Worm (Caenorhabditis elegans) whole organism, young adult: ENCODE results near the gene sna-2.

Experiments
- B0019.2 ChIP-seq: fragments of 200-800 bp; sonication (Bioruptor generic); conservative IDR thresholded peaks from 2 replicates; pipeline ENCODE4 v1.3.6; 2022; ENCODE audit warnings: missing genetic modification reagents, missing genetic modification characterization, missing compliant biosample characterization
- B0336.3 ChIP-seq: fragments of 200-800 bp; sonication (Bioruptor generic); IDR thresholded peaks from 2 replicates; pipeline ENCODE4 v1.3.6; 2022; ENCODE audit warnings: missing genetic modification characterization, missing compliant biosample characterization
- F10E7.11 ChIP-seq: sonication (generic microtip); optimal IDR thresholded peaks from 2 replicates; lab custom pipeline; 2017; ENCODE audit warnings: mild to moderate bottlenecking, missing genetic modification characterization, moderate library complexity, missing compliant biosample characterization
- F22D6.2 ChIP-seq: sonication (generic microtip); optimal IDR thresholded peaks from 2 replicates; lab custom pipeline; 2016; ENCODE audit warnings: mild to moderate bottlenecking, missing genetic modification characterization, missing compliant biosample characterization
- F52B5.7 ChIP-seq: sonication (generic microtip); optimal IDR thresholded peaks from 2 replicates; lab custom pipeline; 2016; ENCODE audit warnings: mild to moderate bottlenecking, missing genetic modification characterization, missing compliant biosample characterization
- K12H6.12 ChIP-seq: fragments of 200-800 bp; sonication (Bioruptor generic); optimal IDR thresholded peaks from 2 replicates; lab custom pipeline; 2018; ENCODE audit warnings: mild to moderate bottlenecking, missing genetic modification characterization, missing compliant biosample characterization
- T07F8.4 ChIP-seq: sonication (generic microtip); optimal IDR thresholded peaks from 2 replicates; lab custom pipeline; 2016; ENCODE audit warnings: mild to moderate bottlenecking, missing genetic modification characterization, moderate library complexity, missing compliant biosample characterization
- Y53F4B.3 ChIP-seq: fragments of 200-800 bp; sonication (Bioruptor generic); IDR thresholded peaks from 2 replicates; pipeline ENCODE4 v1.3.6; 2022; ENCODE audit warnings: missing genetic modification reagents, missing genetic modification characterization, missing compliant biosample characterization
- Y53G8AR.9 ChIP-seq: fragments of 200-800 bp; sonication (Bioruptor generic); conservative IDR thresholded peaks from 2 replicates; pipeline ENCODE4 v1.3.6; 2022; ENCODE audit warnings: missing genetic modification reagents, missing genetic modification characterization, missing compliant biosample characterization
- akir-1 ChIP-seq: fragments of 200-800 bp; sonication (Bioruptor generic); optimal IDR thresholded peaks from 2 replicates; lab custom pipeline; 2018; ENCODE audit warnings: mild to moderate bottlenecking, missing genetic modification characterization, moderate library complexity, missing compliant biosample characterization
- ama-1 ChIP-seq, 3 experiments: fragments of 150-350 bp in 1 of 3; sonication (generic microtip) in 2 of 3; optimal IDR thresholded peaks; 2 replicates each; lab custom pipeline; 2014 to 2018; ENCODE audit warnings: missing biosample characterization in 2 of 3, missing genetic modification characterization in 2 of 3, missing genetic modification reagents in 2 of 3
- aptf-2 ChIP-seq: fragments of 200-800 bp; sonication (Bioruptor generic); conservative IDR thresholded peaks from 2 replicates; pipeline ENCODE4 v1.3.6; 2022; ENCODE audit warnings: missing genetic modification reagents, missing genetic modification characterization, missing compliant biosample characterization
- attf-3 ChIP-seq: fragments of 200-800 bp; sonication (Bioruptor generic); conservative IDR thresholded peaks from 2 replicates; pipeline ENCODE4 v1.3.6; 2022; ENCODE audit warnings: missing genetic modification reagents, missing genetic modification characterization, missing compliant biosample characterization
- attf-5 ChIP-seq: fragments of 200-800 bp; sonication (Bioruptor generic); optimal IDR thresholded peaks from 2 replicates; lab custom pipeline; 2018; ENCODE audit warnings: mild to moderate bottlenecking, missing genetic modification characterization, missing compliant biosample characterization
- bed-2 ChIP-seq: fragments of 200-800 bp; sonication (Bioruptor generic); IDR thresholded peaks from 2 replicates; pipeline ENCODE4 v1.3.6; 2022; ENCODE audit warnings: missing genetic modification reagents, missing genetic modification characterization, missing compliant biosample characterization
- cebp-1 ChIP-seq, 2 experiments: fragments of 200-800 bp in 1 of 2; sonication (Bioruptor generic) in 1 of 2; sonication (generic microtip) in 1 of 2; IDR thresholded peaks in 1 of 2; optimal IDR thresholded peaks in 1 of 2; 2 replicates each; pipeline versions ENCODE4 v1.3.6 to Lab custom; 2017 to 2022; ENCODE audit warnings: missing compliant biosample characterization in 2 of 2, missing genetic modification characterization in 2 of 2, mild to moderate bottlenecking in 1 of 2, missing genetic modification reagents in 1 of 2, moderate library complexity in 1 of 2
- cebp-2 ChIP-seq: fragments of 200-800 bp; sonication (Bioruptor generic); IDR thresholded peaks from 2 replicates; pipeline ENCODE4 v1.3.6; 2022; ENCODE audit warnings: missing genetic modification characterization, missing compliant biosample characterization
- ceh-27 ChIP-seq: fragments of 200-800 bp; sonication (Bioruptor generic); optimal IDR thresholded peaks from 2 replicates; lab custom pipeline; 2018; ENCODE audit warnings: mild to moderate bottlenecking, missing genetic modification characterization, moderate library complexity, missing compliant biosample characterization
- ceh-58 ChIP-seq: fragments of 200-800 bp; sonication (Bioruptor generic); IDR thresholded peaks from 2 replicates; pipeline ENCODE4 v1.3.6; 2022; ENCODE audit warnings: missing genetic modification characterization, missing compliant biosample characterization
- chd-7 ChIP-seq: sonication (generic microtip); optimal IDR thresholded peaks from 2 replicates; lab custom pipeline; 2016; ENCODE audit warnings: mild to moderate bottlenecking, missing genetic modification characterization, moderate library complexity, missing compliant biosample characterization
- dpl-1 ChIP-seq: fragments of 150-350 bp; optimal IDR thresholded peaks from 2 replicates; lab custom pipeline; 2014; ENCODE audit warnings: missing biosample characterization, missing genetic modification reagents, missing genetic modification characterization
- egl-44 ChIP-seq: fragments of 200-800 bp; sonication (Bioruptor generic); IDR thresholded peaks from 2 replicates; pipeline ENCODE4 v1.3.6; 2022; ENCODE audit warnings: missing genetic modification reagents, missing genetic modification characterization, missing compliant biosample characterization
- fkh-3 ChIP-seq: sonication (generic microtip); optimal IDR thresholded peaks from 2 replicates; lab custom pipeline; 2016; ENCODE audit warnings: mild to moderate bottlenecking, missing genetic modification characterization, missing compliant biosample characterization
- him-1 ChIP-seq: sonication (generic microtip); optimal IDR thresholded peaks from 2 replicates; lab custom pipeline; 2016; ENCODE audit warnings: missing genotype, missing genetic modification reagents, missing genetic modification characterization, missing compliant biosample characterization
- hrde-1 ChIP-seq: sonication (generic microtip); optimal IDR thresholded peaks from 2 replicates; lab custom pipeline; 2016; ENCODE audit warnings: missing genetic modification characterization, mild to moderate bottlenecking, missing compliant biosample characterization, moderate library complexity, missing genotype, missing genetic modification reagents, borderline replicate concordance
- lag-1 ChIP-seq: fragments of 200-800 bp; sonication (Bioruptor generic); IDR thresholded peaks from 2 replicates; pipeline ENCODE4 v1.3.6; 2022; ENCODE audit warnings: missing genetic modification reagents, missing genetic modification characterization, missing compliant biosample characterization
- let-526 ChIP-seq: fragments of 200-800 bp; sonication (Bioruptor generic); IDR thresholded peaks from 2 replicates; pipeline ENCODE4 v1.3.6; 2022; ENCODE audit warnings: missing genetic modification reagents, missing genetic modification characterization, missing compliant biosample characterization
- let-607 ChIP-seq, 2 experiments: fragments of 200-800 bp in 1 of 2; sonication (Bioruptor generic) in 1 of 2; sonication (generic microtip) in 1 of 2; optimal IDR thresholded peaks; 2 replicates each; lab custom pipeline; 2016 to 2018; ENCODE audit warnings: mild to moderate bottlenecking in 2 of 2, missing compliant biosample characterization in 2 of 2, missing genetic modification characterization in 2 of 2, moderate library complexity in 2 of 2, missing genotype in 1 of 2
- lin-40 ChIP-seq: sonication (generic microtip); optimal IDR thresholded peaks from 2 replicates; lab custom pipeline; 2016; ENCODE audit warnings: missing genetic modification characterization, mild to moderate bottlenecking, missing compliant biosample characterization, missing genotype, missing genetic modification reagents
- lin-54 ChIP-seq: fragments of 200-800 bp; sonication (Bioruptor generic); optimal IDR thresholded peaks from 2 replicates; lab custom pipeline; 2018; ENCODE audit warnings: mild to moderate bottlenecking, missing genetic modification characterization, missing compliant biosample characterization
- lsy-27 ChIP-seq: sonication (generic microtip); optimal IDR thresholded peaks from 2 replicates; lab custom pipeline; 2017; ENCODE audit warnings: missing genetic modification characterization, mild to moderate bottlenecking, missing compliant biosample characterization, antibody characterized with exemption, missing genotype, borderline replicate concordance; ENCODE audit not compliant: insufficient read depth
- madf-3 ChIP-seq: fragments of 200-800 bp; sonication (Bioruptor generic); IDR thresholded peaks from 2 replicates; pipeline ENCODE4 v1.3.6; 2022; ENCODE audit warnings: missing genetic modification reagents, missing genetic modification characterization, missing compliant biosample characterization
- madf-6 ChIP-seq: fragments of 200-800 bp; sonication (Bioruptor generic); IDR thresholded peaks from 2 replicates; pipeline ENCODE4 v1.3.6; 2022; ENCODE audit warnings: missing genetic modification reagents, missing genetic modification characterization, missing compliant biosample characterization
- mel-28 ChIP-seq: sonication (generic microtip); optimal IDR thresholded peaks from 2 replicates; lab custom pipeline; 2016; ENCODE audit warnings: borderline replicate concordance, mild to moderate bottlenecking, missing genetic modification characterization, missing compliant biosample characterization
- mes-4 ChIP-seq: sonication (generic microtip); optimal IDR thresholded peaks from 2 replicates; lab custom pipeline; 2016; ENCODE audit warnings: missing genotype, missing genetic modification characterization, missing compliant biosample characterization
- nfya-2 ChIP-seq: fragments of 200-800 bp; sonication (Bioruptor generic); IDR thresholded peaks from 2 replicates; pipeline ENCODE4 v1.3.6; 2022; ENCODE audit warnings: missing genetic modification reagents, missing genetic modification characterization, missing compliant biosample characterization
- nhr-80 ChIP-seq: sonication (generic microtip); optimal IDR thresholded peaks from 2 replicates; lab custom pipeline; 2016; ENCODE audit warnings: missing genetic modification characterization, missing compliant biosample characterization
- nhr-90 ChIP-seq: sonication (generic microtip); optimal IDR thresholded peaks from 2 replicates; lab custom pipeline; 2016; ENCODE audit warnings: missing genotype, mild to moderate bottlenecking, missing genetic modification characterization, missing compliant biosample characterization
- rcor-1 ChIP-seq: fragments of 200-800 bp; sonication (Bioruptor generic); IDR thresholded peaks from 2 replicates; pipeline ENCODE4 v1.3.6; 2022; ENCODE audit warnings: missing genetic modification reagents, missing genetic modification characterization, missing compliant biosample characterization
- snpc-3.4 ChIP-seq: sonication (generic microtip); optimal IDR thresholded peaks from 2 replicates; lab custom pipeline; 2017; ENCODE audit warnings: missing genetic modification characterization, mild to moderate bottlenecking, missing compliant biosample characterization, antibody characterized with exemption, moderate library complexity, missing genotype, missing genetic modification reagents
- zfh-2 ChIP-seq: fragments of 200-800 bp; sonication (Bioruptor generic); conservative IDR thresholded peaks from 2 replicates; pipeline ENCODE4 v1.3.6; 2022; ENCODE audit warnings: missing genetic modification reagents, missing genetic modification characterization, missing compliant biosample characterization
- ztf-18 ChIP-seq: sonication (generic microtip); optimal IDR thresholded peaks from 2 replicates; lab custom pipeline; 2016; ENCODE audit warnings: missing genotype, mild to moderate bottlenecking, missing genetic modification characterization, missing compliant biosample characterization
- ztf-22 ChIP-seq: fragments of 200-800 bp; sonication (Bioruptor generic); optimal IDR thresholded peaks from 2 replicates; lab custom pipeline; 2018; ENCODE audit warnings: mild to moderate bottlenecking, missing genetic modification characterization, moderate library complexity, missing compliant biosample characterization
- ztf-28 ChIP-seq: fragments of 200-800 bp; sonication (Bioruptor generic); IDR thresholded peaks from 2 replicates; pipeline ENCODE4 v1.3.6; 2022; ENCODE audit warnings: missing genetic modification reagents, missing genetic modification characterization, missing compliant biosample characterization
- ztf-3 ChIP-seq: fragments of 200-800 bp; sonication (Bioruptor generic); optimal IDR thresholded peaks from 2 replicates; lab custom pipeline; 2018; ENCODE audit warnings: mild to moderate bottlenecking, missing genetic modification characterization, missing compliant biosample characterization

sna-2 gene

ce11 chrIV:9815432-9815831 is 38.0 kb upstream of the sna-2 start, which contains the start of gene egl-20:
TSS of gene egl-20 (minus strand) at chrIV:9815532.
- TF ChIP-seq ztf-3 (no peak), lin-40 (tag; lab: Kevin White, UChicago) (no peak), lag-1 (GFP tag; lab: Robert Waterston, UW) (no peak), ztf-28 (no peak), T07F8.4 (tag; lab: Kevin White, UChicago) (no peak), lin-54 (no peak), let-526 (GFP tag; lab: Robert Waterston, UW) (no peak), K12H6.12 (tag; lab: Kevin White, UChicago) (no peak), ztf-22 (no peak), aptf-2 (GFP tag; lab: Robert Waterston, UW) (no peak), nhr-80 (tag; lab: Kevin White, UChicago) (no peak), ceh-27 (GFP tag; lab: Kevin White, UChicago) (no peak), F10E7.11 (tag; lab: Kevin White, UChicago) (no peak), madf-3 (GFP tag; lab: Robert Waterston, UW) (no peak), hrde-1 (tag; lab: Kevin White, UChicago) (no peak), cebp-1 (GFP tag; IDR thresholded peaks at IDR 0.05; lab: Robert Waterston, UW) (no peak), cebp-1 (tag; optimal IDR thresholded peaks at IDR 0.05; lab: Kevin White, UChicago) (no peak), B0336.3 (no peak)

- TF ChIP-seq fkh-3 (tag; lab: Kevin White, UChicago): no peak
- TF ChIP-seq zfh-2 (GFP tag; lab: Robert Waterston, UW): no peak
- no peak for TF ChIP-seq him-1
- no peak for TF ChIP-seq cebp-2 (GFP tag; lab: Robert Waterston, UW)
- TF ChIP-seq egl-44 (GFP tag; lab: Robert Waterston, UW): no peak
- TF ChIP-seq attf-3: no peak
- TF ChIP-seq madf-6 (GFP tag; lab: Robert Waterston, UW): no peak
- no peak for TF ChIP-seq nhr-90 (tag; lab: Kevin White, UChicago)
- no peak for TF ChIP-seq ama-1 (optimal IDR thresholded peaks at IDR 0.05; lab: Kevin White, UChicago)
- TF ChIP-seq ama-1 (GFP tag; optimal IDR thresholded peaks at IDR 0.05; lab: Kevin White, UChicago): no peak
- no peak for TF ChIP-seq mes-4 (tag; lab: Kevin White, UChicago)
- TF ChIP-seq B0019.2 (GFP tag; lab: Robert Waterston, UW): no peak
- TF ChIP-seq akir-1 (GFP tag; lab: Kevin White, UChicago): no peak
- no peak for TF ChIP-seq nfya-2 (GFP tag; lab: Robert Waterston, UW)
Measured at ce11 chrIV:9811487-9811886, 34.1 kb upstream of the sna-2 start.

ce11 chrIV:9810633-9811032 is 33.2 kb upstream of the sna-2 start, which contains the start of gene dct-15:
TSS of gene dct-15 (minus strand) at chrIV:9810733.
- TF ChIP-seq Y53F4B.3 (GFP tag; lab: Robert Waterston, UW) (no peak), chd-7 (no peak), rcor-1 (GFP tag; lab: Robert Waterston, UW) (no peak), ceh-58 (GFP tag; lab: Robert Waterston, UW) (no peak), K12H6.12 (tag; lab: Kevin White, UChicago) (no peak), bed-2 (GFP tag; lab: Robert Waterston, UW) (no peak), attf-3 (no peak), cebp-2 (GFP tag; lab: Robert Waterston, UW) (no peak), attf-5 (no peak), Y53G8AR.9 (GFP tag; lab: Robert Waterston, UW) (no peak), F22D6.2 (no peak), dpl-1 (GFP tag; lab: Kevin White, UChicago) (no peak), lsy-27 (no peak), let-607 (tag; optimal IDR thresholded peaks at IDR 0.05; lab: Kevin White, UChicago) (no peak), nhr-80 (tag; lab: Kevin White, UChicago) (no peak), ztf-18 (tag; lab: Kevin White, UChicago) (no peak), F52B5.7 (tag; lab: Kevin White, UChicago) (no peak), snpc-3.4 (tag; lab: Kevin White, UChicago) (no peak), lin-40 (tag; lab: Kevin White, UChicago) (no peak), mel-28 (no peak)
